Worm (Caenorhabditis elegans) whole organism, L1 larva: ENCODE results near the gene scl-10.
A peak's percentile ranks its signal among the peaks of the same experiment; 100 is the strongest.

Experiments used
- efl-1 ChIP-seq, 4 experiments: fragments of 150-350 bp; optimal IDR thresholded peaks in 3 of 4; peaks in 1 of 4; 1 replicate in 1 of 4; 2 replicates in 3 of 4; lab custom pipeline; 2014; ENCODE audit warnings: missing biosample characterization in 2 of 4, missing genetic modification characterization in 2 of 4, missing genetic modification reagents in 2 of 4
- elt-2 ChIP-seq: sonication (generic microtip); optimal IDR thresholded peaks from 2 replicates; lab custom pipeline; 2016; ENCODE audit warnings: missing genetic modification characterization, mild to moderate bottlenecking, inconsistent platforms, missing compliant biosample characterization, missing genetic modification reagents
- lin-39 ChIP-seq: fragments of 150-350 bp; optimal IDR thresholded peaks from 2 replicates; lab custom pipeline; 2014; ENCODE audit warnings: missing biosample characterization, missing genetic modification reagents, missing genetic modification characterization
- mdl-1 ChIP-seq, 2 experiments: fragments of 150-350 bp; optimal IDR thresholded peaks; 2 replicates each; lab custom pipeline; 2014 to 2017; ENCODE audit warnings: missing biosample characterization in 2 of 2, missing genetic modification characterization in 2 of 2, inconsistent platforms in 1 of 2
- nhr-237 ChIP-seq: fragments of 150-350 bp; optimal IDR thresholded peaks from 2 replicates; lab custom pipeline; 2014; ENCODE audit warnings: missing biosample characterization, missing genetic modification characterization
- tlp-1 ChIP-seq: fragments of 150-350 bp; optimal IDR thresholded peaks from 2 replicates; lab custom pipeline; 2014; ENCODE audit warnings: missing biosample characterization, missing genetic modification characterization
- xbp-1 ChIP-seq: sonication (generic microtip); optimal IDR thresholded peaks from 2 replicates; lab custom pipeline; 2016; ENCODE audit warnings: missing genetic modification characterization, missing compliant biosample characterization
- zip-4 ChIP-seq: fragments of 200-800 bp; sonication (Bioruptor generic); optimal IDR thresholded peaks from 2 replicates; lab custom pipeline; 2018; ENCODE audit warnings: mild to moderate bottlenecking, missing genetic modification characterization, moderate library complexity, missing compliant biosample characterization
- ztf-4 ChIP-seq: fragments of 150-350 bp; optimal IDR thresholded peaks from 2 replicates; lab custom pipeline; 2014; ENCODE audit warnings: missing biosample characterization, missing genetic modification characterization

DNA sequence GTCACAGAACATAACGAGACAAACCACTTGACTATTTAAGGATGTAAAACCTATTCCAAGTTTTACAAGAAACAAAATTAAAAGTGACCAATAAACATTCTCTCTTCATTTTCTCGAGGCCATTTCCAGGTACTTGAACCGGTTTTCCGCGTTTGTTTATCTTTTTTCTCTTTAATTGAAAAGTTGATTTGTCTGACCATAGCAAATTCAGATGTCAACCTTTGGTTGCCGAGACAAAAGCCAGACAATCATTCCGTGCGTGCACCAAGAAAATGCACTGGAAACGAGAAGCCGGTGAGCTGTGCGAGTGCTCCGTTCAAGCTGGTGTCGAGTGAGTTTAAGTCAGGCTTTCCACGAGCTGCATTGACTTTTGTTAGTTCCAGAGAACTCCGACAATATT, 33.8 kb downstream of the scl-10 start:
- TF ChIP-seq zip-4 (GFP tag; lab: Kevin White, UChicago) (no peak), tlp-1 (tag; lab: Kevin White, UChicago) (no peak), elt-2 (tag; lab: Kevin White, UChicago) (no peak), mdl-1 (tag; optimal IDR thresholded peaks at IDR 0.05; lab: Kevin White, UChicago) (no peak), ztf-4 (tag; lab: Kevin White, UChicago) (no peak), lin-39 (tag; lab: Kevin White, UChicago) (no peak), nhr-237 (tag; lab: Kevin White, UChicago) (no peak), efl-1 (optimal IDR thresholded peaks at IDR 0.05; lab: Kevin White, UChicago) (no peak), efl-1 (GFP tag; optimal IDR thresholded peaks at IDR 0.05 in 1 of 2; lab: Kevin White, UChicago) (peak in 1 of 2 experiments; percentile 8), xbp-1 (tag; lab: Kevin White, UChicago) (no peak)
